Fruit fly (Drosophila melanogaster): ENCODE results near the gene CG17377.

dm6 chr2L:6830264-6830729, 27.7 kb upstream of the CG17377 start:
- TF ChIP-seq cnc (optimal IDR thresholded peaks at IDR 0.05) (no peak), pad (GFP tag; optimal IDR thresholded peaks at IDR 0.05) (no peak), CG11617 (GFP tag; optimal IDR thresholded peaks at IDR 0.05) (no peak), CG14711 (tag; optimal IDR thresholded peaks at IDR 0.05) (no peak), CG7101 (tag; optimal IDR thresholded peaks at IDR 0.05) (no peak), toe (GFP tag; optimal IDR thresholded peaks at IDR 0.05) (no peak), CG12768 (GFP tag; optimal IDR thresholded peaks at IDR 0.05) (no peak), Mnt (GFP tag; optimal IDR thresholded peaks at IDR 0.05) (no peak), CG7045 (GFP tag; optimal IDR thresholded peaks at IDR 0.05) (no peak), ovo (GFP tag; optimal IDR thresholded peaks at IDR 0.05) (no peak), cic (GFP tag; optimal IDR thresholded peaks at IDR 0.05) (no peak)
